Fruit fly (Drosophila melanogaster): ENCODE results near the gene JMJD6.
A peak's percentile ranks its signal among the peaks of the same experiment; 100 is the strongest.

The JMJD6 gene

DNA sequence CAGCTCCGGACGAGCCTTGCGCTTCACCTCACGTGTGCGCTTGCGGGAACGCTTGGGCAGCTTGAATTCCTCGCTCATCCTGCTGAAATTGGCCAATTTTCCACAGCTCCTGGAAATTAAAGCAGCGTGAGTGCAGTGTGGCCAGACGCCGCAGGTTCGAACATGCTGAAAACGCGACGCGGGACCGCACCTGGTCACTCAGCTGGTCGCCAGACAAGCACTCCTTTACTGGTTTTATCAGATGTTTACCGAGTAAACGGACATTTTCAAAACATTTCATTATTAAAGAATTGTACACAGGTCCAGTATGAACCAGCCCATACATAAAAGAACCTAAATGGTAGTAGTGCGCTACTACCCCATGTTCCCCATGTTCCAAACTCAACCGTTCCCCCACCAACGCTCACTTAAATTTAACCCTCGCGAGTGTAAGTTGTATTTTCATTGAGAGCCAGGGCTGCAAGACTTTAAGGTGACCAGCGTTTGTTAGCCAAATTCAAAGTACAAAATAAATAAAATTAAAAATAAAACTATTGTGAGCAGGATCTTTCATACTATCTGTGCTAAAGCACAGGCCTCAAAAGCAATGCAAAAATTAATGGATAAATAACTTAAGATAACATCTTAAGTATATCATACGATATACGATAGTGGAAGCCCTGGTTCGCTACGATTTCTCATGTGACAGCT, at the start of gene JMJD6, which contains the start of the genes CG7071 and Muted (continued):
- TF ChIP-seq trem (tag; optimal IDR thresholded peaks at IDR 0.05) (peak; percentile 82), CG2129 (GFP tag; IDR thresholded peaks at IDR 0.05; ENCODE audit: partially characterized antibody) (peak; percentile 79), sd (tag; optimal IDR thresholded peaks at IDR 0.05) (peak; percentile 73), CG14014 (GFP tag; IDR thresholded peaks at IDR 0.05) (peak; percentile 92), zfh1 (GFP tag; IDR thresholded peaks at IDR 0.05) (peak; percentile 95), sisA (GFP tag; IDR thresholded peaks at IDR 0.05) (peak; percentile 93), CG4707 (GFP tag; optimal IDR thresholded peaks at IDR 0.05) (peak; percentile 48), wek (GFP tag; optimal IDR thresholded peaks at IDR 0.05) (no peak), ase (GFP tag; IDR thresholded peaks at IDR 0.05) (peak; percentile 90), oc (tag; optimal IDR thresholded peaks at IDR 0.05) (peak; percentile 81), CG7839 (tag; optimal IDR thresholded peaks at IDR 0.05) (peak; percentile 85), CG4730 (GFP tag; IDR thresholded peaks at IDR 0.05) (peak; percentile 87), ato (GFP tag; IDR thresholded peaks at IDR 0.05; ENCODE audit: partially characterized antibody) (peak; percentile 58; the same call in 1 of the 2 replicates), Gug (GFP tag; IDR thresholded peaks at IDR 0.05) (peak; percentile 87), Abd-B (GFP tag; optimal IDR thresholded peaks at IDR 0.05) (peak; percentile 92), CG6813 (GFP tag; optimal IDR thresholded peaks at IDR 0.05) (peak; percentile 32), CG6272 (GFP tag; IDR thresholded peaks at IDR 0.05) (peak; percentile 89), pho (GFP tag; optimal IDR thresholded peaks at IDR 0.05) (peak; percentile 91), CG9437 (GFP tag; optimal IDR thresholded peaks at IDR 0.05) (peak; percentile 79), exex (tag; optimal IDR thresholded peaks at IDR 0.05) (peak; percentile 77), Hsf (GFP tag; optimal IDR thresholded peaks at IDR 0.05) (peak; percentile 95), croc (GFP tag; conservative IDR thresholded peaks at IDR 0.05) (peak; percentile 86), Opbp (GFP tag; IDR thresholded peaks at IDR 0.05; ENCODE audit: partially characterized antibody) (peak; percentile 60; the same call in 1 of the 3 replicates), schlank (tag; optimal IDR thresholded peaks at IDR 0.05) (peak; percentile 55), C15 (GFP tag; IDR thresholded peaks at IDR 0.05) (peak; percentile 74), CG12236 (GFP tag; optimal IDR thresholded peaks at IDR 0.05) (peak; percentile 57), gcm (GFP tag; optimal IDR thresholded peaks at IDR 0.05) (peak; percentile 88), CG16779 (GFP tag; IDR thresholded peaks at IDR 0.05) (peak; percentile 79), Spps (tag; optimal IDR thresholded peaks at IDR 0.05) (peak; percentile 79), CTCF (GFP tag; optimal IDR thresholded peaks at IDR 0.05) (peak; percentile 18), zen (tag; optimal IDR thresholded peaks at IDR 0.05) (peak; percentile 88), wor (GFP tag; IDR thresholded peaks at IDR 0.05) (peak; percentile 77; the same call in 1 of the 2 replicates), CG8359 (GFP tag; optimal IDR thresholded peaks at IDR 0.05; ENCODE audit: borderline replicate concordance) (peak; percentile 44), gt (GFP tag; IDR thresholded peaks at IDR 0.05) (peak; percentile 73), cad (GFP tag; optimal IDR thresholded peaks at IDR 0.05) (no peak), sc (optimal IDR thresholded peaks at IDR 0.05) (no peak), sc (GFP tag; optimal IDR thresholded peaks at IDR 0.05) (peak; percentile 83), CG4424 (GFP tag; optimal IDR thresholded peaks at IDR 0.05) (peak; percentile 94), Myb (GFP tag; optimal IDR thresholded peaks at IDR 0.05) (peak; percentile 71), Ptx1 (GFP tag; IDR thresholded peaks at IDR 0.05) (peak; percentile 93), CG11085 (GFP tag; IDR thresholded peaks at IDR 0.05) (peak; percentile 84), pfk (GFP tag; optimal IDR thresholded peaks at IDR 0.05) (peak; percentile 97), Ada2b (GFP tag; IDR thresholded peaks at IDR 0.05) (peak; percentile 89), CG18476 (GFP tag; optimal IDR thresholded peaks at IDR 0.05) (peak; percentile 89), ttk (GFP tag; IDR thresholded peaks at IDR 0.05) (peak; percentile 91), zfh2 (GFP tag; optimal IDR thresholded peaks at IDR 0.05) (peak; percentile 95), gsb (GFP tag; IDR thresholded peaks at IDR 0.05) (peak; percentile 66), HLH4C (GFP tag; IDR thresholded peaks at IDR 0.05; ENCODE audit: partially characterized antibody) (peak; percentile 68), CG9215 (GFP tag; IDR thresholded peaks at IDR 0.05) (peak; percentile 92), emc (GFP tag; optimal IDR thresholded peaks at IDR 0.05) (peak; percentile 64)

All from whole organism, embryonic.